Worm (Caenorhabditis elegans) whole organism, L4/young adult: Measurements from ENCODE around the gene usp-50.
"Not testable (repeated sequence)": the region's sequence is repeated elsewhere in the genome, so short reads cannot be mapped to it uniquely, and the experiment has no call there.

Experiments used
- W03F9.2 ChIP-seq: fragments of 150-350 bp; optimal IDR thresholded peaks from 2 replicates; lab custom pipeline; 2014; ENCODE audit warnings: missing biosample characterization, missing genetic modification characterization
- him-1 ChIP-seq: sonication (generic microtip); optimal IDR thresholded peaks from 2 replicates; lab custom pipeline; 2016; ENCODE audit warnings: missing genotype, missing genetic modification reagents, missing genetic modification characterization, missing compliant biosample characterization

DNA sequence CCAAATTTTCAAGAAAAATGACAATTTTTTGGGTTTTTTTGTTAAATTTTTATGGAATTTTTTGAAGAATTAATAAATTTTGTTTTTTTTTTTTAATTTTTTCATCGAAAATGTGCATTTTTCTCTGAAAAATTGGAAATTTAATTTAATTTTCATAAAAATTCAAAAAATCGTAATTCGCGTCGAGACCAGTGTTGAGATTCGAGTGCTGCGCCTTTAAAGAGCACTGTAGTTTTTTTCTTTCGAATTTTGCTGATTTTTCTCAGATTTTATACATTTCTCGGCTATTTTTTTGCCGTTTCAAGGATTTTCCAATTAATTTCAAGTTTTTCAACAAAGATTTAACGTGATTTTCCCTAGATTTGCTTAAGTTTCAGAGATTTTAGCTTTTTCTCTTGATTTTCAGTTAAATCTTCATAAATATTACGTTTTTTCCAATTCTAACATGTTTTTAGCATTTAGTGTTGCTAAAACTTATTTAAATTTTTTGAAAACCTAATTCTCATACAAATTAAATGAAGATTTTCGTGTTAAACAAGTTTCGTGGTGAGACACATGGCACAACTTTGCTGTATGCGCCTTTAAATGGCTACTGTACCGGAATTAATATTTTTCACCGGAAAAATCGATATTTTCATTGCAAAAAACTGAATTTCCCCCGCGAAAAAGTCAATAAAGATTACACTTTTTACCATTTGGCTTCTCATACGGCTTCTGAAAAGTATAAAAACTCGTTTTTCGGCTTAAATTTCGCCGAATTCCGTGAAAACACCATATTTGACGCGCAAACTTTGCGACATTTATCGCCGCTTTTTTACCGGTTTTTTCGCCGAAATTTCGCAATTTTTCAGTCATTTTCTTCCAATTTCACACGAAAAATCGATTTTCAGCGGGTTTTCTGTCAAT lies at the start of gene usp-50:
- not testable (repeated sequence) for TF ChIP-seq him-1, W03F9.2 (tag; lab: Kevin White, UChicago)
